Worm (Caenorhabditis elegans) whole organism, L2 larva: ENCODE measurements around the gene F07F6.8.

Source experiments
- F13H6.1 ChIP-seq: sonication (generic microtip); optimal IDR thresholded peaks from 2 replicates; lab custom pipeline; 2016; ENCODE audit warnings: missing genetic modification characterization, missing compliant biosample characterization
- ama-1 ChIP-seq: fragments of 150-350 bp; optimal IDR thresholded peaks from 2 replicates; lab custom pipeline; 2018; ENCODE audit warnings: inconsistent platforms
- nhr-10 ChIP-seq: sonication (generic microtip); optimal IDR thresholded peaks from 2 replicates; lab custom pipeline; 2017; ENCODE audit warnings: missing biosample characterization, missing genetic modification characterization
- nhr-12 ChIP-seq: fragments of 150-350 bp; optimal IDR thresholded peaks from 2 replicates; lab custom pipeline; 2014; ENCODE audit warnings: missing biosample characterization, missing genetic modification characterization
- nhr-237 ChIP-seq: fragments of 150-350 bp; optimal IDR thresholded peaks from 2 replicates; lab custom pipeline; 2014; ENCODE audit warnings: missing biosample characterization, missing genetic modification characterization
- nhr-77 ChIP-seq: fragments of 150-350 bp; optimal IDR thresholded peaks from 2 replicates; lab custom pipeline; 2014; ENCODE audit warnings: missing biosample characterization, missing genetic modification characterization
- snpc-4 ChIP-seq: fragments of 150-350 bp; optimal IDR thresholded peaks from 2 replicates; lab custom pipeline; 2014; ENCODE audit warnings: missing biosample characterization, missing genetic modification characterization
- unc-39 ChIP-seq: fragments of 150-350 bp; optimal IDR thresholded peaks from 2 replicates; lab custom pipeline; 2014; ENCODE audit warnings: missing biosample characterization, missing genetic modification characterization
- unc-62 ChIP-seq: fragments of 150-350 bp; optimal IDR thresholded peaks from 2 replicates; lab custom pipeline; 2014; ENCODE audit warnings: missing biosample characterization, missing genetic modification reagents, missing genetic modification characterization
- ztf-11 ChIP-seq: sonication (generic microtip); optimal IDR thresholded peaks from 2 replicates; lab custom pipeline; 2017; ENCODE audit warnings: missing biosample characterization, missing genetic modification characterization

- TF ChIP-seq nhr-237 = no peak
- TF ChIP-seq unc-39 (tag; lab: Kevin White, UChicago) = no peak
- no peak for TF ChIP-seq ama-1 (lab: Kevin White, UChicago)
- TF ChIP-seq ztf-11 = no peak
- no peak for TF ChIP-seq F13H6.1 (tag; lab: Kevin White, UChicago)
- TF ChIP-seq unc-62 (GFP tag; lab: Kevin White, UChicago) = no peak
- TF ChIP-seq nhr-10 = no peak
- no peak for TF ChIP-seq nhr-12 (tag; lab: Kevin White, UChicago)
- TF ChIP-seq nhr-77 (tag; lab: Kevin White, UChicago) = no peak
- no peak for TF ChIP-seq snpc-4 (tag; lab: Kevin White, UChicago)
These were observed 11.3 kb upstream of the F07F6.8 start, which contains the start of gene dct-5 for ce11 chrII:5436833-5437232.
